Fruit fly (Drosophila melanogaster) whole organism, embryonic: ENCODE data around the gene CycB3.

Experiments
- Antp ChIP-seq: fragments of 200-800 bp; sonication (Bioruptor generic); optimal IDR thresholded peaks from 3 replicates; lab custom pipeline; 2016; ENCODE audit warnings: missing biosample characterization, missing genetic modification characterization
- Atf-2 ChIP-seq: fragments of 200-800 bp; sonication (Bioruptor generic); optimal IDR thresholded peaks from 2 replicates; lab custom pipeline; 2016; ENCODE audit warnings: missing biosample characterization, missing genetic modification characterization
- CG10147 ChIP-seq: fragments of 200-800 bp; sonication (Bioruptor generic); optimal IDR thresholded peaks from 2 replicates; lab custom pipeline; 2019; ENCODE audit warnings: missing biosample characterization, mild to moderate bottlenecking, missing genetic modification characterization, moderate library complexity
- CG10959 ChIP-seq: fragments of 200-800 bp; sonication (Bioruptor generic); IDR thresholded peaks from 2 replicates; pipeline ENCODE4 v1.3.6; 2022; ENCODE audit warnings: missing biosample characterization, missing genetic modification characterization
- CG12071 ChIP-seq: fragments of 200-800 bp; sonication (Bioruptor generic); optimal IDR thresholded peaks from 3 replicates; lab custom pipeline; 2018; ENCODE audit warnings: missing biosample characterization, mild to moderate bottlenecking, missing genetic modification characterization
- CG15073 ChIP-seq: fragments of 200-800 bp; sonication (Bioruptor generic); optimal IDR thresholded peaks from 2 replicates; lab custom pipeline; 2016; ENCODE audit warnings: missing biosample characterization, missing genetic modification characterization
- CG1529 ChIP-seq: fragments of 200-800 bp; sonication (Bioruptor generic); optimal IDR thresholded peaks from 3 replicates; lab custom pipeline; 2018; ENCODE audit warnings: missing biosample characterization, missing genetic modification characterization
- CG15514 ChIP-seq: fragments of 200-800 bp; sonication (Bioruptor generic); optimal IDR thresholded peaks from 3 replicates; lab custom pipeline; 2017; ENCODE audit warnings: missing biosample characterization, missing genetic modification characterization, mild to moderate bottlenecking, moderate library complexity, missing genetic modification reagents
- CG16815 ChIP-seq: fragments of 200-800 bp; sonication (Bioruptor generic); optimal IDR thresholded peaks from 3 replicates; lab custom pipeline; 2017; ENCODE audit warnings: missing biosample characterization, mild to moderate bottlenecking, missing genetic modification characterization
- CG17385 ChIP-seq: fragments of 200-800 bp; sonication (Bioruptor generic); optimal IDR thresholded peaks from 3 replicates; lab custom pipeline; 2018; ENCODE audit warnings: missing biosample characterization, mild to moderate bottlenecking, missing genetic modification characterization
- CG2199 ChIP-seq: fragments of 200-800 bp; sonication (Bioruptor generic); IDR thresholded peaks from 3 replicates; pipeline ENCODE4 v1.3.6; 2022; ENCODE audit warnings: missing biosample characterization, missing genetic modification characterization
- CG3407 ChIP-seq: fragments of 200-800 bp; sonication (Bioruptor generic); optimal IDR thresholded peaks from 2 replicates; lab custom pipeline; 2018; ENCODE audit warnings: missing biosample characterization, mild to moderate bottlenecking, missing genetic modification characterization
- CG34224 ChIP-seq: fragments of 200-800 bp; sonication (Bioruptor generic); IDR thresholded peaks from 3 replicates; pipeline ENCODE4 v1.3.6; 2022; ENCODE audit warnings: missing biosample characterization, missing genetic modification characterization; ENCODE audit not compliant: partially characterized antibody
- CG4328 ChIP-seq: fragments of 200-800 bp; sonication (Bioruptor generic); optimal IDR thresholded peaks from 3 replicates; lab custom pipeline; 2017; ENCODE audit warnings: missing biosample characterization, missing genetic modification reagents, missing genetic modification characterization
- CG4707 ChIP-seq: fragments of 200-800 bp; sonication (Bioruptor generic); optimal IDR thresholded peaks from 2 replicates; lab custom pipeline; 2018; ENCODE audit warnings: missing biosample characterization, mild to moderate bottlenecking, missing genetic modification characterization, moderate library complexity
- CG5180 ChIP-seq: fragments of 200-800 bp; sonication (Bioruptor generic); optimal IDR thresholded peaks from 3 replicates; lab custom pipeline; 2017; ENCODE audit warnings: missing biosample characterization, missing genetic modification characterization, mild to moderate bottlenecking, moderate library complexity, missing genetic modification reagents
- CG7786 ChIP-seq: fragments of 200-800 bp; sonication (Bioruptor generic); optimal IDR thresholded peaks from 2 replicates; lab custom pipeline; 2016; ENCODE audit warnings: missing biosample characterization, missing genetic modification characterization
- CG9609 ChIP-seq: fragments of 200-800 bp; sonication (Bioruptor generic); optimal IDR thresholded peaks from 3 replicates; lab custom pipeline; 2016; ENCODE audit warnings: missing biosample characterization, missing genetic modification characterization
- Dad ChIP-seq: fragments of 200-800 bp; sonication (Bioruptor generic); optimal IDR thresholded peaks from 3 replicates; lab custom pipeline; 2016; ENCODE audit warnings: missing biosample characterization, missing genetic modification characterization
- H15 ChIP-seq: fragments of 200-800 bp; sonication (Bioruptor generic); IDR thresholded peaks from 3 replicates; pipeline ENCODE4 v1.3.6; 2022; ENCODE audit warnings: missing biosample characterization, missing genetic modification characterization
- HLH4C ChIP-seq: fragments of 200-800 bp; sonication (Bioruptor generic); IDR thresholded peaks from 3 replicates; pipeline ENCODE4 v1.3.6; 2022; ENCODE audit warnings: missing biosample characterization, missing genetic modification characterization; ENCODE audit not compliant: partially characterized antibody
- Hr78 ChIP-seq, 2 experiments: fragments of 200-800 bp in 1 of 2; fragments of >200 bp in 1 of 2; sonication (Bioruptor generic) in 1 of 2; optimal IDR thresholded peaks; 2 replicates each; lab custom pipeline; 2017 to 2019; ENCODE audit warnings: missing biosample characterization in 2 of 2, missing genetic modification characterization in 2 of 2, mild to moderate bottlenecking in 1 of 2, moderate library complexity in 1 of 2
- Mad ChIP-seq: fragments of 200-800 bp; sonication (Bioruptor generic); optimal IDR thresholded peaks from 2 replicates; lab custom pipeline; 2016; ENCODE audit warnings: missing biosample characterization, missing genetic modification characterization
- NC2β ChIP-seq: fragments of 200-800 bp; sonication (Bioruptor generic); optimal IDR thresholded peaks from 2 replicates; lab custom pipeline; 2016; ENCODE audit warnings: missing biosample characterization, missing genetic modification characterization
- NK7.1 ChIP-seq: fragments of 200-800 bp; sonication (Bioruptor generic); optimal IDR thresholded peaks from 3 replicates; lab custom pipeline; 2016; ENCODE audit warnings: missing biosample characterization, missing genetic modification characterization
- Poxn ChIP-seq: fragments of 200-800 bp; sonication (Bioruptor generic); IDR thresholded peaks from 2 replicates; pipeline ENCODE4 v1.3.6; 2022; ENCODE audit warnings: missing biosample characterization, missing genetic modification characterization
- Sry-δ ChIP-seq: fragments of 200-800 bp; sonication (Bioruptor generic); optimal IDR thresholded peaks from 2 replicates; lab custom pipeline; 2016; ENCODE audit warnings: missing biosample characterization, missing genetic modification characterization
- ap ChIP-seq: fragments of 200-800 bp; sonication (Bioruptor generic); IDR thresholded peaks from 2 replicates; pipeline ENCODE4 v1.3.6; 2022; ENCODE audit warnings: missing biosample characterization, missing genetic modification characterization
- bab2 ChIP-seq: fragments of 200-800 bp; sonication (Bioruptor generic); optimal IDR thresholded peaks from 2 replicates; lab custom pipeline; 2016; ENCODE audit warnings: missing biosample characterization, missing genetic modification characterization
- cas ChIP-seq: fragments of 200-800 bp; sonication (Bioruptor generic); IDR thresholded peaks from 2 replicates; pipeline ENCODE4 v1.3.6; 2022; ENCODE audit warnings: missing biosample characterization, missing genetic modification characterization
- cato ChIP-seq: fragments of 200-800 bp; sonication (Bioruptor generic); optimal IDR thresholded peaks from 2 replicates; lab custom pipeline; 2016; ENCODE audit warnings: missing biosample characterization, missing genetic modification characterization, borderline replicate concordance
- chm ChIP-seq: fragments of 200-800 bp; sonication (Bioruptor generic); IDR thresholded peaks from 2 replicates; pipeline ENCODE4 v1.3.6; 2022; ENCODE audit warnings: missing biosample characterization, missing genetic modification characterization
- crp ChIP-seq, 2 experiments: fragments of 200-800 bp; sonication (Bioruptor generic); optimal IDR thresholded peaks; 2 replicates in 1 of 2; 3 replicates in 1 of 2; lab custom pipeline; 2017; ENCODE audit warnings: missing biosample characterization in 2 of 2, missing genetic modification characterization in 2 of 2, mild to moderate bottlenecking in 1 of 2, moderate library complexity in 1 of 2
- dan ChIP-seq: fragments of 200-800 bp; sonication (Bioruptor generic); IDR thresholded peaks from 2 replicates; pipeline ENCODE4 v1.3.6; 2022; ENCODE audit warnings: missing biosample characterization, missing genetic modification characterization
- dm ChIP-seq: fragments of 200-800 bp; sonication (Bioruptor generic); optimal IDR thresholded peaks from 3 replicates; lab custom pipeline; 2016; ENCODE audit warnings: missing biosample characterization, missing genetic modification characterization
- ems ChIP-seq: fragments of 200-800 bp; sonication (Bioruptor generic); optimal IDR thresholded peaks from 3 replicates; lab custom pipeline; 2016; ENCODE audit warnings: missing biosample characterization, missing genetic modification characterization
- grn ChIP-seq: fragments of 200-800 bp; sonication (Bioruptor generic); optimal IDR thresholded peaks from 3 replicates; lab custom pipeline; 2017; ENCODE audit warnings: missing biosample characterization, missing genetic modification characterization
- her ChIP-seq: fragments of 200-800 bp; sonication (Bioruptor generic); optimal IDR thresholded peaks from 2 replicates; lab custom pipeline; 2016; ENCODE audit warnings: missing biosample characterization, missing genetic modification characterization
- inv ChIP-seq: fragments of 200-800 bp; sonication (Bioruptor generic); IDR thresholded peaks from 2 replicates; pipeline ENCODE4 v1.3.6; 2022; ENCODE audit warnings: missing biosample characterization, missing genetic modification characterization; ENCODE audit not compliant: partially characterized antibody
- kay ChIP-seq: fragments of 200-800 bp; sonication (Bioruptor generic); optimal IDR thresholded peaks from 2 replicates; lab custom pipeline; 2016; ENCODE audit warnings: missing biosample characterization, missing genetic modification characterization
- odd ChIP-seq: fragments of 200-800 bp; sonication (Bioruptor generic); optimal IDR thresholded peaks from 2 replicates; lab custom pipeline; 2017; ENCODE audit warnings: missing biosample characterization, mild to moderate bottlenecking, missing genetic modification characterization
- pzg ChIP-seq: fragments of 200-800 bp; sonication (Bioruptor generic); optimal IDR thresholded peaks from 3 replicates; lab custom pipeline; 2018; ENCODE audit warnings: missing biosample characterization, mild to moderate bottlenecking, missing genetic modification characterization, moderate library complexity
- repo ChIP-seq: fragments of 200-800 bp; sonication (Bioruptor generic); optimal IDR thresholded peaks from 2 replicates; lab custom pipeline; 2016; ENCODE audit warnings: missing biosample characterization, missing genetic modification characterization
- sens ChIP-seq: fragments of 200-800 bp; sonication (Bioruptor generic); peaks from one replicate; lab custom pipeline; 2016; ENCODE audit warnings: missing biosample characterization, missing genetic modification characterization
- slp2 ChIP-seq: fragments of 200-800 bp; sonication (Bioruptor generic); optimal IDR thresholded peaks from 2 replicates; lab custom pipeline; 2016; ENCODE audit warnings: missing biosample characterization, missing genetic modification characterization
- ttk ChIP-seq: fragments of 200-800 bp; sonication (Bioruptor generic); IDR thresholded peaks from 2 replicates; pipeline ENCODE4 v2.1.2; 2022; ENCODE audit warnings: missing biosample characterization, missing genetic modification characterization
- tup ChIP-seq: fragments of 200-800 bp; sonication (Bioruptor generic); optimal IDR thresholded peaks from 2 replicates; lab custom pipeline; 2016; ENCODE audit warnings: missing biosample characterization, mild to moderate bottlenecking, missing genetic modification characterization, moderate library complexity
- twi ChIP-seq: fragments of 200-800 bp; optimal IDR thresholded peaks from 2 replicates; lab custom pipeline; 2019; ENCODE audit warnings: missing biosample characterization, mild to moderate bottlenecking, missing genetic modification characterization, moderate library complexity

CycB3 gene

dm6 chr3R:24828234-24828633 is 42.4 kb downstream of the CycB3 start, which contains the start of gene RabX4 (continued):
- no peak for TF ChIP-seq Mad (GFP tag; lab: Kevin White, UChicago)
- no peak for TF ChIP-seq crp (GFP tag; optimal IDR thresholded peaks at IDR 0.05; lab: Kevin White, UChicago)
- TF ChIP-seq tup (GFP tag; lab: Kevin White, UChicago), result no peak
- TF ChIP-seq pzg (GFP tag; lab: Kevin White, UChicago), result peak; percentile 22
- TF ChIP-seq Hr78 (GFP tag; optimal IDR thresholded peaks at IDR 0.05; lab: Kevin White, UChicago), result no peak
- no peak for TF ChIP-seq her
- peak; percentile 70 for TF ChIP-seq sens
- no peak for TF ChIP-seq Poxn (GFP tag; lab: Robert Waterston, UW)
- no peak for TF ChIP-seq CG7786 (GFP tag; lab: Kevin White, UChicago)
- TF ChIP-seq CG15514, result peak; percentile 13
- no peak for TF ChIP-seq odd
- no peak for TF ChIP-seq CG15073 (GFP tag; lab: Kevin White, UChicago)
- TF ChIP-seq CG4328, result no peak
- TF ChIP-seq CG17385 (GFP tag; lab: Kevin White, UChicago), result no peak
- no peak for TF ChIP-seq grn (GFP tag; lab: Kevin White, UChicago)
- no peak for TF ChIP-seq NK7.1 (GFP tag; lab: Kevin White, UChicago)
- no peak for TF ChIP-seq CG4707 (GFP tag; lab: Kevin White, UChicago)
- TF ChIP-seq cas, result no peak
- no peak for TF ChIP-seq CG12071 (GFP tag; lab: Kevin White, UChicago)
- no peak for TF ChIP-seq CG10147 (GFP tag; lab: Kevin White, UChicago)
- no peak for TF ChIP-seq Antp (GFP tag; lab: Kevin White, UChicago)
- TF ChIP-seq cato, result no peak
- TF ChIP-seq slp2 (GFP tag; lab: Kevin White, UChicago), result no peak
- no peak for TF ChIP-seq CG9609 (GFP tag; lab: Kevin White, UChicago)
- TF ChIP-seq kay (GFP tag; lab: Kevin White, UChicago), result no peak
- TF ChIP-seq CG2199 (GFP tag; lab: Robert Waterston, UW), result no peak
- no peak for TF ChIP-seq Dad (GFP tag; lab: Kevin White, UChicago)
- TF ChIP-seq inv (GFP tag; lab: Robert Waterston, UW), result no peak
- TF ChIP-seq CG34224 (GFP tag; lab: Robert Waterston, UW), result no peak
- no peak for TF ChIP-seq CG3407 (GFP tag; lab: Kevin White, UChicago)
- no peak for TF ChIP-seq ttk
- no peak for TF ChIP-seq dan (GFP tag; lab: Robert Waterston, UW)

- TF ChIP-seq Sry-δ (no peak), NC2β (GFP tag; lab: Kevin White, UChicago) (no peak), ap (GFP tag; lab: Robert Waterston, UW) (no peak), HLH4C (GFP tag; lab: Robert Waterston, UW) (no peak), CG16815 (GFP tag; lab: Kevin White, UChicago) (no peak), CG5180 (no peak), dm (GFP tag; lab: Kevin White, UChicago) (no peak), ems (GFP tag; lab: Kevin White, UChicago) (no peak), CG1529 (GFP tag; lab: Kevin White, UChicago) (no peak), CG10959 (GFP tag; lab: Robert Waterston, UW) (no peak), Atf-2 (no peak), Antp (GFP tag; lab: Kevin White, UChicago) (no peak), chm (no peak), H15 (GFP tag; lab: Robert Waterston, UW) (no peak), bab2 (GFP tag; lab: Kevin White, UChicago) (no peak), twi (tag; lab: Kevin White, UChicago) (no peak), repo (GFP tag; lab: Kevin White, UChicago) (no peak)
Observed at dm6 chr3R:24825548-24825947, 45.1 kb downstream of the CycB3 start, which contains the start of gene niki. TSS of gene niki (minus strand) at chr3R:24825648.
